Fruit fly (Drosophila melanogaster): Measurements from ENCODE around the gene Mcm3.

DNA sequence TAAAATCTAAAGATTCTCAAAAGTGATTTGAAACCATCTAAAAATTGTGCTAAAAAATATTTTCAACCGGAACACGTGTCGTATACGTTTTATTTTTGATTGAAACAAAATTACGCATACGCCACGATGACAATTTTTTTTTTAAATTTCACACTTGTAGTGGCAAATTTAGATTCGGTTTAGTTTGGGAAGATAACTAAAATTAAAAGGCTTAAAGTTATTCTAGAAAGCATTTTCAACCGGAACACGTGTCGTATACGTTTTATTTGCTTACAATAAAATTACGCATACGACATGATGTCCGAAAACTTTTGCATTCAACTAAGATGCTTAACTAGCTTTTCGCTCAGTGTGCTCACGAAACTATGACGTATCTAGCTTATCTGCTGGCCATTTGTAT is 35.2 kb downstream of the Mcm3 start:
- TF ChIP-seq Sox100B (GFP tag; optimal IDR thresholded peaks at IDR 0.05) (no peak), CG18764 (GFP tag; optimal IDR thresholded peaks at IDR 0.05) (no peak), H2.0 (GFP tag; IDR thresholded peaks at IDR 0.05) (no peak), dm (GFP tag; optimal IDR thresholded peaks at IDR 0.05) (no peak), nau (GFP tag; optimal IDR thresholded peaks at IDR 0.05) (no peak), Gug (GFP tag; IDR thresholded peaks at IDR 0.05) (no peak), Atf6 (GFP tag; IDR thresholded peaks at IDR 0.05) (no peak), CG10959 (GFP tag; IDR thresholded peaks at IDR 0.05) (no peak)
